Fruit fly (Drosophila melanogaster): Measurements from ENCODE around the gene RpS14b.
A peak's percentile ranks its signal among the peaks of the same experiment; 100 is the strongest.

Gene RpS14b

DNA sequence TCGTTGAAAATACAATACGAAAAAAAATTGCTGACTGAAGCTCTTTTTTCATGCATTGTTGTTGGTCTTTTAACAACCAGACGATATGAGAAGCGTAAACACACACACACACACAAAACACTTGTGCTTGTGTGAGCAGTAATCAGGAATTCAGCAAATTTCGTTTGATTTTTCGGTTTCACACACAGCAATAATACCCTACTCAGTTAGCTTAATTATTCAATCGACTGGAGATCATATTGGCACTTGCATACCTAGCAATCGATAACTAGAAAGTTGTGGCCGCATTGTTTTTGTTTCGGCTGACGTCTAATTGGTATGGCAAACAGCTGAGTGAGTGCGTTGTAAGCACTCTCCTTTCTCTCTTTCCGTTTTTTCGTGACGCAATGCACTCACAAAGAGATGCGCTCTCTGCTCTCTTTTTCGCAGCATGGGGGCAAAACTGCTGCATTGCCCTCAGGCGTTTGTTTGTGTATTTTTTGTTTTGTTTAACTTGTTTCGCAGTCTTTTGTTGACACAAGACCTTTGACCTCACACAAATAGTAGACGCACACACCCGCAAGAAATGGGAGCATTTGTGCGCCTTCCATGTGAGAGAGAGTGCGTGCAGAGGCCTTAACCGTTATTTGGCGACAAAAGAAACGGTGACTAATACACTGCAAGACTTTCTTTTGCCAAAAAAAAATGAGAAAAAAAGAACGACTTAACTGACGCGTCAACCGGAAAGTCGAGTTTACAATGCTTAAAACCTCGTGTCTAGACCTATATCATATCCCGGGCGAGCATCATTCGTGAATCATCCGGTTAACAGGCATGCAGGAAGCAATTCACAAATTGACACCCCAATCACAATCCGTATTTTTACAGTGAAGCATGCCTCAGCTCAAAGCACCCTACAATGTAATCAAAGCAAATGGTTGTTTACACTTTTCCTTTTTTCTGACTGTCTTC is 10.3 kb downstream of the RpS14b start (continued):
- TF ChIP-seq CG17359 (tag; optimal IDR thresholded peaks at IDR 0.05): peak; percentile 27
- TF ChIP-seq CG10565 (GFP tag; optimal IDR thresholded peaks at IDR 0.05): no peak
- no peak for TF ChIP-seq CG6813 (GFP tag; optimal IDR thresholded peaks at IDR 0.05)
- no peak for TF ChIP-seq Max (GFP tag; optimal IDR thresholded peaks at IDR 0.05)
- no peak for TF ChIP-seq p53 (GFP tag; optimal IDR thresholded peaks at IDR 0.05)
- TF ChIP-seq bsh (GFP tag; optimal IDR thresholded peaks at IDR 0.05): peak; percentile 3 to 49
- no peak for TF ChIP-seq ap (GFP tag; IDR thresholded peaks at IDR 0.05)
- no peak for TF ChIP-seq sim (GFP tag; IDR thresholded peaks at IDR 0.05)
- no peak for TF ChIP-seq CG17328 (GFP tag; IDR thresholded peaks at IDR 0.05)
- no peak for TF ChIP-seq Camta (GFP tag; optimal IDR thresholded peaks at IDR 0.05)
- TF ChIP-seq CG7556 (GFP tag; optimal IDR thresholded peaks at IDR 0.05): no peak
- no peak for TF ChIP-seq CG1602 (GFP tag; optimal IDR thresholded peaks at IDR 0.05)
- TF ChIP-seq B-H2 (GFP tag; optimal IDR thresholded peaks at IDR 0.05): no peak
- no peak for TF ChIP-seq CG16779 (GFP tag; IDR thresholded peaks at IDR 0.05)
- TF ChIP-seq lbe (GFP tag; optimal IDR thresholded peaks at IDR 0.05): peak; percentile 62
- no peak for TF ChIP-seq dm (GFP tag; optimal IDR thresholded peaks at IDR 0.05)
- no peak for TF ChIP-seq CG3726 (GFP tag; IDR thresholded peaks at IDR 0.05)
- TF ChIP-seq Atf6 (GFP tag; IDR thresholded peaks at IDR 0.05): no peak
- 0 out of 2 replicates have a peak, but pooled peaks have one; percentile 8 for TF ChIP-seq stc (GFP tag; IDR thresholded peaks at IDR 0.05)
- TF ChIP-seq CG31224 (GFP tag; IDR thresholded peaks at IDR 0.05): no peak
- TF ChIP-seq Hmr (GFP tag; optimal IDR thresholded peaks at IDR 0.05): peak; percentile 27
- peak; percentile 13 for TF ChIP-seq Fer3 (tag; optimal IDR thresholded peaks at IDR 0.05)
- peak in 1 of 2 experiments; percentile 99 for TF ChIP-seq Hr78 (GFP tag; optimal IDR thresholded peaks at IDR 0.05)
- no peak for TF ChIP-seq CG17186 (GFP tag; optimal IDR thresholded peaks at IDR 0.05)
- TF ChIP-seq sna (GFP tag; IDR thresholded peaks at IDR 0.05; ENCODE audit: partially characterized antibody): 0 out of 2 replicates have a peak, but pooled peaks have one; percentile 19
- peak; percentile 7; the same call in 1 of the 2 replicates for TF ChIP-seq E2f2 (GFP tag; IDR thresholded peaks at IDR 0.05)
- TF ChIP-seq sens (GFP tag): peak; percentile 83
- TF ChIP-seq B-H1 (GFP tag; IDR thresholded peaks at IDR 0.05): peak; percentile 13; the same call in 1 of the 3 replicates

DNA sequence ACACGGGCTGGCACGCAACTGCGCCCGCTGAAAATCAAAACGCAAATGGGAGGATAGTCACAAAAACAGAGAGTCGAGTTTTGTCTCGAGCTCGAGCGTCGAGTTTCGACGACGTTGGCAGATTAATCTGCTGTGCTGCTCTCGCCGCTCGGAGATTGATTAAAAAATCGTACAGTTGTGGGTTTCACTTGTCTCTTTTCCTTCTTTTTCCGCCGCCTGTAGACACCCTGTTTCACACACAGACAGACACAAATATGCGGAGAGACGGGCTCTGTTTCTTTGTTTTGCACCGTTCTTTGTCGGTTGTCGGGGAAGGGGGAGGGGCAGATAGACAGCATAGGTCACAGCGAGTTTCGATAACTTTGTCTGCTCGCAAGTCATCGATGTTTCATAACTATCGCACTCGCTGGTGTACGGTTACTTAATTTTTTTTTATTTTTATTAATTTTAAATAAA is 12.2 kb downstream of the RpS14b start, which contains the start of gene orion:
Gene orion (minus strand): TSS at position 51 of the 456 bp plus-strand sequence.
- no peak for TF ChIP-seq Dek (tag; optimal IDR thresholded peaks at IDR 0.05)
- no peak for TF ChIP-seq CG30431 (GFP tag; optimal IDR thresholded peaks at IDR 0.05)
- no peak for TF ChIP-seq nau (GFP tag; optimal IDR thresholded peaks at IDR 0.05)
- no peak for TF ChIP-seq dmrt99B (tag; optimal IDR thresholded peaks at IDR 0.05)
- peak; percentile 56 for TF ChIP-seq pfk (GFP tag; optimal IDR thresholded peaks at IDR 0.05)
- TF ChIP-seq ken (GFP tag; IDR thresholded peaks at IDR 0.05): no peak
- no peak for TF ChIP-seq CG16815 (GFP tag; optimal IDR thresholded peaks at IDR 0.05)
- TF ChIP-seq Pdp1 (GFP tag; optimal IDR thresholded peaks at IDR 0.05): peak in 1 of 2 experiments; percentile 17
- TF ChIP-seq dan (GFP tag; IDR thresholded peaks at IDR 0.05): no peak
- TF ChIP-seq CG8478 (optimal IDR thresholded peaks at IDR 0.05): no peak
- TF ChIP-seq CG32767 (GFP tag; IDR thresholded peaks at IDR 0.05): no peak
- peak; percentile 34 for TF ChIP-seq CG3163 (GFP tag; optimal IDR thresholded peaks at IDR 0.05)
- no peak for TF ChIP-seq CG3726 (GFP tag; IDR thresholded peaks at IDR 0.05)
- TF ChIP-seq cg (GFP tag; optimal IDR thresholded peaks at IDR 0.05): peak; percentile 81
- TF ChIP-seq NK7.1 (GFP tag; optimal IDR thresholded peaks at IDR 0.05): no peak
- TF ChIP-seq nmo (GFP tag; optimal IDR thresholded peaks at IDR 0.05): no peak
- TF ChIP-seq wek (GFP tag; optimal IDR thresholded peaks at IDR 0.05): no peak
- no peak for TF ChIP-seq sim (GFP tag; IDR thresholded peaks at IDR 0.05)
- no peak for TF ChIP-seq HLH3B (GFP tag; IDR thresholded peaks at IDR 0.05)
- peak; percentile 45; the same call in 1 of the 2 replicates for TF ChIP-seq Xrp1 (GFP tag; IDR thresholded peaks at IDR 0.05)
- peak; percentile 32 for TF ChIP-seq pzg (GFP tag; optimal IDR thresholded peaks at IDR 0.05)
- TF ChIP-seq scrt (GFP tag; optimal IDR thresholded peaks at IDR 0.05): no peak
- no peak for TF ChIP-seq Fer3 (tag; optimal IDR thresholded peaks at IDR 0.05)
- no peak for TF ChIP-seq CG9876 (GFP tag; optimal IDR thresholded peaks at IDR 0.05)
